Worm (Caenorhabditis elegans) whole organism, L2 larva: ENCODE measurements around the gene sel-1.

Source experiments
- C34F6.9 ChIP-seq: fragments of 150-350 bp; optimal IDR thresholded peaks from 2 replicates; lab custom pipeline; 2014; ENCODE audit warnings: missing biosample characterization, missing genetic modification characterization
- F13H6.1 ChIP-seq: sonication (generic microtip); optimal IDR thresholded peaks from 2 replicates; lab custom pipeline; 2016; ENCODE audit warnings: missing genetic modification characterization, missing compliant biosample characterization
- R02D3.7 ChIP-seq: fragments of 150-350 bp; optimal IDR thresholded peaks from 2 replicates; lab custom pipeline; 2014; ENCODE audit warnings: missing biosample characterization, missing genetic modification characterization
- Y55F3AM.14 ChIP-seq: fragments of 200-800 bp; sonication (Bioruptor generic); optimal IDR thresholded peaks from 2 replicates; lab custom pipeline; 2018; ENCODE audit warnings: mild to moderate bottlenecking, missing genetic modification characterization, missing compliant biosample characterization
- ZK546.5 ChIP-seq: sonication (generic microtip); optimal IDR thresholded peaks from 2 replicates; lab custom pipeline; 2017; ENCODE audit warnings: missing biosample characterization, missing genetic modification characterization
- alr-1 ChIP-seq: fragments of 150-350 bp; optimal IDR thresholded peaks from 2 replicates; lab custom pipeline; 2014; ENCODE audit warnings: missing biosample characterization, missing genetic modification characterization
- aly-2 ChIP-seq: fragments of 150-350 bp; optimal IDR thresholded peaks from 2 replicates; lab custom pipeline; 2014; ENCODE audit warnings: missing biosample characterization, missing genetic modification characterization
- ama-1 ChIP-seq: fragments of 150-350 bp; optimal IDR thresholded peaks from 2 replicates; lab custom pipeline; 2018; ENCODE audit warnings: inconsistent platforms
- blmp-1 ChIP-seq: sonication (generic microtip); optimal IDR thresholded peaks from 2 replicates; lab custom pipeline; 2017; ENCODE audit warnings: missing genetic modification characterization, mild to moderate bottlenecking, missing compliant biosample characterization, antibody characterized with exemption, moderate library complexity; ENCODE audit not compliant: insufficient read depth
- ceh-16 ChIP-seq: fragments of 150-350 bp; optimal IDR thresholded peaks from 2 replicates; lab custom pipeline; 2014; ENCODE audit warnings: missing biosample characterization, missing genetic modification characterization
- ceh-82 ChIP-seq: fragments of 150-350 bp; optimal IDR thresholded peaks from 2 replicates; lab custom pipeline; 2014; ENCODE audit warnings: missing biosample characterization, missing genetic modification characterization
- crh-2 ChIP-seq: sonication (generic microtip); optimal IDR thresholded peaks from 2 replicates; lab custom pipeline; 2017; ENCODE audit warnings: missing biosample characterization, missing genetic modification characterization
- egl-27 ChIP-seq: sonication (generic microtip); optimal IDR thresholded peaks from 3 replicates; lab custom pipeline; 2017; ENCODE audit warnings: missing biosample characterization, missing genetic modification reagents, missing genetic modification characterization
- elt-1 ChIP-seq: fragments of 150-350 bp; optimal IDR thresholded peaks from 2 replicates; lab custom pipeline; 2014; ENCODE audit warnings: missing biosample characterization, missing genetic modification characterization
- elt-3 ChIP-seq: sonication (generic microtip); optimal IDR thresholded peaks from 2 replicates; lab custom pipeline; 2017; ENCODE audit warnings: missing biosample characterization, missing genetic modification characterization
- fos-1 ChIP-seq: fragments of 150-350 bp; optimal IDR thresholded peaks from 2 replicates; lab custom pipeline; 2014; ENCODE audit warnings: missing biosample characterization, missing genetic modification characterization
- gmeb-1 ChIP-seq: fragments of 150-350 bp; optimal IDR thresholded peaks from 2 replicates; lab custom pipeline; 2014; ENCODE audit warnings: missing biosample characterization, missing genetic modification characterization
- lin-13 ChIP-seq: fragments of 150-350 bp; optimal IDR thresholded peaks from 2 replicates; lab custom pipeline; 2014; ENCODE audit warnings: missing biosample characterization, missing genetic modification reagents, missing genetic modification characterization
- lin-39 ChIP-seq: fragments of 150-350 bp; optimal IDR thresholded peaks from 2 replicates; lab custom pipeline; 2014; ENCODE audit warnings: missing biosample characterization, missing genetic modification reagents, missing genetic modification characterization
- lsy-2 ChIP-seq, 2 experiments: fragments of 150-350 bp in 1 of 2; sonication (generic microtip) in 1 of 2; optimal IDR thresholded peaks; 2 replicates each; lab custom pipeline; 2014 to 2017; ENCODE audit warnings: missing biosample characterization in 2 of 2, missing genetic modification characterization in 2 of 2
- mab-5 ChIP-seq: fragments of 150-350 bp; optimal IDR thresholded peaks from 2 replicates; lab custom pipeline; 2014; ENCODE audit warnings: missing biosample characterization, missing genetic modification characterization
- mdl-1 ChIP-seq, 2 experiments: fragments of 150-350 bp in 1 of 2; sonication (generic microtip) in 1 of 2; optimal IDR thresholded peaks; 2 replicates each; lab custom pipeline; 2017; ENCODE audit warnings: missing biosample characterization in 2 of 2, missing genetic modification characterization in 2 of 2
- nhr-10 ChIP-seq: sonication (generic microtip); optimal IDR thresholded peaks from 2 replicates; lab custom pipeline; 2017; ENCODE audit warnings: missing biosample characterization, missing genetic modification characterization
- nhr-11 ChIP-seq: fragments of 150-350 bp; optimal IDR thresholded peaks from 2 replicates; lab custom pipeline; 2014; ENCODE audit warnings: missing biosample characterization, missing genetic modification characterization
- nhr-12 ChIP-seq: fragments of 150-350 bp; optimal IDR thresholded peaks from 2 replicates; lab custom pipeline; 2014; ENCODE audit warnings: missing biosample characterization, missing genetic modification characterization
- nhr-129 ChIP-seq: fragments of 150-350 bp; optimal IDR thresholded peaks from 2 replicates; lab custom pipeline; 2014; ENCODE audit warnings: missing biosample characterization, missing genetic modification characterization
- nhr-21 ChIP-seq: fragments of 150-350 bp; optimal IDR thresholded peaks from 2 replicates; lab custom pipeline; 2014; ENCODE audit warnings: missing biosample characterization, missing genetic modification characterization
- nhr-23 ChIP-seq: fragments of 150-350 bp; optimal IDR thresholded peaks from 2 replicates; lab custom pipeline; 2014; ENCODE audit warnings: missing biosample characterization, missing genetic modification reagents, missing genetic modification characterization
- nhr-25 ChIP-seq: fragments of 150-350 bp; sonication (generic microtip); optimal IDR thresholded peaks from 3 replicates; lab custom pipeline; 2014; ENCODE audit warnings: missing biosample characterization, missing genetic modification characterization
- nhr-6 ChIP-seq: fragments of 150-350 bp; optimal IDR thresholded peaks from 2 replicates; lab custom pipeline; 2014; ENCODE audit warnings: missing biosample characterization, missing genetic modification characterization
- nhr-77 ChIP-seq: fragments of 150-350 bp; optimal IDR thresholded peaks from 2 replicates; lab custom pipeline; 2014; ENCODE audit warnings: missing biosample characterization, missing genetic modification characterization
- peb-1 ChIP-seq: fragments of 150-350 bp; optimal IDR thresholded peaks from 2 replicates; lab custom pipeline; 2014; ENCODE audit warnings: missing biosample characterization, missing genetic modification characterization
- sem-4 ChIP-seq: fragments of 150-350 bp; optimal IDR thresholded peaks from 2 replicates; lab custom pipeline; 2014; ENCODE audit warnings: missing biosample characterization, missing genetic modification reagents, missing genetic modification characterization
- skn-1 ChIP-seq: sonication (generic microtip); optimal IDR thresholded peaks from 2 replicates; lab custom pipeline; 2017; ENCODE audit warnings: missing biosample characterization, missing genetic modification characterization
- sma-3 ChIP-seq: sonication (generic microtip); optimal IDR thresholded peaks from 2 replicates; lab custom pipeline; 2016; ENCODE audit warnings: missing genetic modification reagents, missing genetic modification characterization, missing compliant biosample characterization
- sma-9 ChIP-seq, 2 experiments: fragments of 150-350 bp in 1 of 2; sonication (generic microtip) in 1 of 2; optimal IDR thresholded peaks; 2 replicates each; lab custom pipeline; 2014 to 2016; ENCODE audit warnings: missing genetic modification characterization in 2 of 2, mild to moderate bottlenecking in 1 of 2, missing biosample characterization in 1 of 2, missing compliant biosample characterization in 1 of 2, missing genetic modification reagents in 1 of 2, moderate library complexity in 1 of 2
- snpc-4 ChIP-seq: fragments of 150-350 bp; optimal IDR thresholded peaks from 2 replicates; lab custom pipeline; 2014; ENCODE audit warnings: missing biosample characterization, missing genetic modification characterization
- unc-39 ChIP-seq: fragments of 150-350 bp; optimal IDR thresholded peaks from 2 replicates; lab custom pipeline; 2014; ENCODE audit warnings: missing biosample characterization, missing genetic modification characterization
- unc-55 ChIP-seq: fragments of 150-350 bp; sonication (generic microtip); optimal IDR thresholded peaks from 3 replicates; lab custom pipeline; 2014; ENCODE audit warnings: missing biosample characterization, missing genetic modification reagents, missing genetic modification characterization
- ztf-1 ChIP-seq: fragments of 200-800 bp; sonication (Bioruptor generic); conservative IDR thresholded peaks from 2 replicates; pipeline ENCODE4 v1.3.6; 2022; ENCODE audit warnings: missing genetic modification characterization, missing compliant biosample characterization
- ztf-11 ChIP-seq: sonication (generic microtip); optimal IDR thresholded peaks from 2 replicates; lab custom pipeline; 2017; ENCODE audit warnings: missing biosample characterization, missing genetic modification characterization
- ztf-4 ChIP-seq: fragments of 150-350 bp; optimal IDR thresholded peaks from 2 replicates; lab custom pipeline; 2014; ENCODE audit warnings: missing biosample characterization, missing genetic modification characterization

sel-1 gene

DNA sequence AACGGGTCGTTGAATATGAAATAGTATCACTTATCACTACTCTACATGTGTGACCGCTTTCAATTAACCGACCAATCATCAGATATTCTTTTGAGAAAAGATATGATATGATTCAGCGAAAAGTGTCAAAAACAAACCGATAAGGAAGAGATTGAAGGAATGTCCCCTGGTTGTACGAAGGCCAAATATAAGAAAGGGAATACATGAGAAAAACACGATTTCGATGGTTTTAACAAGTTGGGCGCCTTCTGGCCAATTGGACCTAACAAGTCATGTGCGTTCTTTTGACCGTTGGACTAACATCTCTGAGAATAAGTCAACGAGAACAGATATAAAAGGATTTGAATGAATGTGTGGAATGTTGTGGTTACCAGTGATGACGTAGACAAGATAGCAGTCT is 4.7 kb upstream of the sel-1 start (continued):
- no peak for TF ChIP-seq alr-1
- no peak for TF ChIP-seq lin-13 (GFP tag; lab: Kevin White, UChicago)
- TF ChIP-seq mab-5 (tag; lab: Kevin White, UChicago) = no peak
- no peak for TF ChIP-seq skn-1

DNA sequence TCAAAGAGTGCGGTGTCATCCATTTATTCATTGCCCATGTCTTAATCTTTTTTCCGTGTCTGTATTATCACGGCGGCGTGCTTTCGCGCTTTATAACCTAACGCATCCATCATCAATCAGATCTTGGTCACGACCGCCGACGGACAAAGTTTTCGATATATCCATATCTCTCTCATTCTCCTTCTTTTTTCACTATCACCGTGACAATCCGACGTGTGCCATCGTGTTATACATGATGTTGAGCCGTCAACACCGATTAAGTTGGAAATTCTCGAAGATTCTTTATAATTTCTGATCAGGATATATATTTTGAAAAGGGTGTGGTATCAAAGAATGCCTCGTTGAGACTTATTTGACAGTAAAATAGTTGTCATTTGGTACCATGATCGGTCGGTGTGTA is 3.6 kb upstream of the sel-1 start:
- TF ChIP-seq R02D3.7 (tag; lab: Kevin White, UChicago) (no peak), elt-3 (tag; lab: Kevin White, UChicago) (no peak), ZK546.5 (tag; lab: Kevin White, UChicago) (no peak), nhr-77 (tag; lab: Kevin White, UChicago) (no peak), ztf-1 (GFP tag; lab: Robert Waterston, UW) (no peak), nhr-23 (no peak), alr-1 (no peak), gmeb-1 (tag; lab: Kevin White, UChicago) (peak; percentile 8), ztf-11 (tag; lab: Kevin White, UChicago) (no peak), ama-1 (peak; percentile 10), unc-55 (no peak), F13H6.1 (tag; lab: Kevin White, UChicago) (no peak), nhr-10 (no peak), elt-1 (tag; lab: Kevin White, UChicago) (no peak), sma-3 (GFP tag; lab: Kevin White, UChicago) (peak; percentile 32), C34F6.9 (tag; lab: Kevin White, UChicago) (no peak), ceh-16 (no peak), nhr-21 (peak; percentile 70), sma-9 (GFP tag; optimal IDR thresholded peaks at IDR 0.05; lab: Kevin White, UChicago) (peak; percentile 41), sma-9 (tag; optimal IDR thresholded peaks at IDR 0.05; lab: Kevin White, UChicago) (no peak), nhr-25 (tag; lab: Kevin White, UChicago) (no peak), Y55F3AM.14 (no peak), crh-2 (tag; lab: Kevin White, UChicago) (no peak), blmp-1 (tag; lab: Kevin White, UChicago) (no peak), nhr-6 (tag; lab: Kevin White, UChicago) (no peak), unc-39 (tag; lab: Kevin White, UChicago) (no peak), aly-2 (tag; lab: Kevin White, UChicago) (no peak), fos-1 (tag; lab: Kevin White, UChicago) (no peak), ceh-82 (tag; lab: Kevin White, UChicago) (no peak), nhr-12 (tag; lab: Kevin White, UChicago) (no peak), lin-13 (GFP tag; lab: Kevin White, UChicago) (no peak), egl-27 (tag; lab: Kevin White, UChicago) (no peak), lsy-2 (tag; optimal IDR thresholded peaks at IDR 0.05; lab: Kevin White, UChicago) (no peak), lin-39 (no peak), mab-5 (tag; lab: Kevin White, UChicago) (no peak), sem-4 (tag; lab: Kevin White, UChicago) (no peak), peb-1 (no peak), snpc-4 (tag; lab: Kevin White, UChicago) (no peak), ztf-4 (tag; lab: Kevin White, UChicago) (no peak), nhr-129 (no peak), mdl-1 (tag; optimal IDR thresholded peaks at IDR 0.05; lab: Kevin White, UChicago) (no peak), skn-1 (no peak)

DNA sequence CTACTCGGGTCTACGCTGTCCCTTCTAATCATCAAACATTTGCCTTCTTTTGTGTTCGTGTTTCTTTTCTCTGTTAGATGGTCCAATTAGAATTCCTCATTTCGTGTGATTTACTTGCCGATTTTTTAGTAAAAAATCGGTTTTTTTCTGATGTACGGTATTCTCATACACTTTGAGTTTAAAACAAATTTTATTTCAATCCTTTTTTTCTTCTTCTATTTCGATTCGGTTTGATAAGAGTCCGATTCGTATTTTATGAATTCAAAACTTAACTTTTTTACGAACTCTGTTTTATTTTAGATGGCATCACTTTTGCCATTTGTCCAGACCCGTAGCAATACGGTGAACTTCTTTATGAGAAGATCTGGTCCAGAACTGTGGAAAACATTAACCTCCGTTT is 2.7 kb downstream of the sel-1 start, which contains the start of gene mrps-5:
Gene mrps-5 (plus strand): TSS at position 301 of the 400 bp plus-strand sequence.
- no peak for TF ChIP-seq sma-9 (GFP tag; optimal IDR thresholded peaks at IDR 0.05; lab: Kevin White, UChicago)
- no peak for TF ChIP-seq sma-9 (tag; optimal IDR thresholded peaks at IDR 0.05; lab: Kevin White, UChicago)
- TF ChIP-seq mdl-1 (tag; optimal IDR thresholded peaks at IDR 0.05; lab: Kevin White, UChicago) = no peak
- TF ChIP-seq ztf-1 (GFP tag; lab: Robert Waterston, UW) = no peak
- no peak for TF ChIP-seq nhr-129
- no peak for TF ChIP-seq C34F6.9 (tag; lab: Kevin White, UChicago)
- no peak for TF ChIP-seq gmeb-1 (tag; lab: Kevin White, UChicago)
- no peak for TF ChIP-seq nhr-6 (tag; lab: Kevin White, UChicago)
- TF ChIP-seq mab-5 (tag; lab: Kevin White, UChicago) = no peak
- no peak for TF ChIP-seq unc-55
- no peak for TF ChIP-seq elt-1 (tag; lab: Kevin White, UChicago)
- no peak for TF ChIP-seq ama-1
- no peak for TF ChIP-seq nhr-11
- no peak for TF ChIP-seq nhr-12 (tag; lab: Kevin White, UChicago)
- TF ChIP-seq unc-39 (tag; lab: Kevin White, UChicago) = no peak
- TF ChIP-seq skn-1 = no peak
